Worm (Caenorhabditis elegans) whole organism, L4 larva: ENCODE results near the gene srj-18.

ENCODE experiments used
- ZK337.2 ChIP-seq: fragments of 200-800 bp; sonication (Bioruptor generic); IDR thresholded peaks from 2 replicates; pipeline ENCODE4 v1.3.6; 2022; ENCODE audit warnings: missing genetic modification reagents, missing genetic modification characterization, missing compliant biosample characterization
- ZK546.5 ChIP-seq, 2 experiments: sonication (generic microtip); optimal IDR thresholded peaks; 2 replicates each; lab custom pipeline; 2017; ENCODE audit warnings: missing biosample characterization in 2 of 2, missing genetic modification characterization in 2 of 2
- aly-2 ChIP-seq: sonication (generic microtip); optimal IDR thresholded peaks from 2 replicates; lab custom pipeline; 2018; ENCODE audit warnings: missing biosample characterization, missing genetic modification characterization
- dpl-1 ChIP-seq: fragments of 150-350 bp; optimal IDR thresholded peaks from 2 replicates; lab custom pipeline; 2014; ENCODE audit warnings: missing biosample characterization, missing genetic modification reagents, missing genetic modification characterization
- mep-1 ChIP-seq: fragments of 150-350 bp; sonication (generic microtip); optimal IDR thresholded peaks from 3 replicates; lab custom pipeline; 2014; ENCODE audit warnings: missing biosample characterization, missing genetic modification characterization
- nhr-11 ChIP-seq: fragments of 150-350 bp; optimal IDR thresholded peaks from 2 replicates; lab custom pipeline; 2014; ENCODE audit warnings: missing biosample characterization, missing genetic modification characterization
- unc-130 ChIP-seq: sonication (generic microtip); optimal IDR thresholded peaks from 2 replicates; lab custom pipeline; 2016; ENCODE audit warnings: missing genetic modification reagents, missing genetic modification characterization, missing compliant biosample characterization

DNA sequence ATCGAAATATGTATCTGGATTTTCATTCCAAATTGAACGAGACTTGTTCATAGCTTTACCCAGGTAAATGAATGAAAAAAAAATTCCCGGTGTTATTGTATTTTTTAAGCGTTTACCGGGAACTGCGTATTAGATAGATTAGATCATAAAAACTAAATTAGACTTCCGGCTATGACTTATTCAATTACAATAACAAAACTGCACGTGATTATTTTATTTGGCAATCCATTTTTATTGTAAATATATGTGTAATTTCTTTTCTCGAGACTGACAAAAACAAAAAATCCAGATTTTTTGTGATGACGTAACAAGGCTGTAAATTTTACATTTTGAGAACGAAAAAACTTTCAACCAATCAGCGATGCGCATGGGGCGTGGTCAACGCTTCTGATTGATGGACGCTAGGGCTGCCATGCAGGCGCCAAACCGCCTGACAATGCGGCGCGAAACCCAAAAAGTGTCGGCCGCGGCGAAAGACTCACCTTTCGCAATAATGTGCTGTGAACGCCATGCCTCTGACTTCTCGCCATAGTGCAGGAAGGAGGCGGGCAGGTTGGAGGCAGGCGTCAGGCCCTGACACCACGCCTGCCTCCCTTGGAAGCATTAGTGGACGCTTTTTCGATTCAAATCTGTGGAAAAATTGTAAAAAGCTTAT is 47.6 kb downstream of the srj-18 start, which contains the start of gene srh-36:
- TF ChIP-seq dpl-1 (GFP tag; lab: Kevin White, UChicago) = no peak
- TF ChIP-seq unc-130 (GFP tag; lab: Kevin White, UChicago) = no peak
- no peak for TF ChIP-seq nhr-11 (tag; lab: Kevin White, UChicago)
- TF ChIP-seq aly-2 (tag; lab: Kevin White, UChicago) = no peak
- TF ChIP-seq mep-1 (tag; lab: Kevin White, UChicago) = no peak
- TF ChIP-seq ZK337.2 (GFP tag; lab: Robert Waterston, UW) = no peak
- no peak for TF ChIP-seq ZK546.5 (tag; optimal IDR thresholded peaks at IDR 0.05; lab: Kevin White, UChicago)
